Worm (Caenorhabditis elegans) whole organism, L4 larva: ENCODE results near the gene odd-2.
A peak's percentile ranks its signal among the peaks of the same experiment; 100 is the strongest.

Experiments
- F26F4.8 ChIP-seq: fragments of 200-800 bp; sonication (Bioruptor generic); conservative IDR thresholded peaks from 2 replicates; pipeline ENCODE4 v1.3.6; 2022; ENCODE audit warnings: missing genetic modification characterization, missing compliant biosample characterization
- F44E2.7 ChIP-seq: fragments of 200-800 bp; sonication (Bioruptor generic); IDR thresholded peaks from 2 replicates; pipeline ENCODE4 v2.1.2; 2022; ENCODE audit warnings: missing genetic modification characterization, missing compliant biosample characterization
- T26A8.4 ChIP-seq: fragments of 200-800 bp; sonication (Bioruptor generic); IDR thresholded peaks from 2 replicates; pipeline ENCODE4 v1.3.6; 2022; ENCODE audit warnings: missing genetic modification characterization, missing compliant biosample characterization
- Y48G9A.11 ChIP-seq: fragments of 200-800 bp; sonication (Bioruptor generic); IDR thresholded peaks from 2 replicates; pipeline ENCODE4 v1.3.6; 2022; ENCODE audit warnings: missing genetic modification reagents, missing genetic modification characterization, missing compliant biosample characterization
- Y5F2A.4 ChIP-seq: fragments of 200-800 bp; sonication (Bioruptor generic); optimal IDR thresholded peaks from 2 replicates; lab custom pipeline; 2018; ENCODE audit warnings: mild to moderate bottlenecking, missing genetic modification characterization, missing compliant biosample characterization
- aha-1 ChIP-seq: fragments of 150-350 bp; peaks from one replicate; lab custom pipeline; 2014; ENCODE audit warnings: missing biosample characterization, missing genetic modification characterization
- cey-2 ChIP-seq: sonication (generic microtip); optimal IDR thresholded peaks from 3 replicates; lab custom pipeline; 2017; ENCODE audit warnings: missing genetic modification characterization, mild to moderate bottlenecking, missing compliant biosample characterization, antibody characterized with exemption, borderline replicate concordance; ENCODE audit not compliant: insufficient read depth
- ctbp-1 ChIP-seq: fragments of 200-800 bp; sonication (Bioruptor generic); IDR thresholded peaks from 2 replicates; pipeline ENCODE4 v1.3.6; 2022; ENCODE audit warnings: missing genetic modification reagents, missing genetic modification characterization, missing compliant biosample characterization
- daf-12 ChIP-seq: fragments of 150-350 bp; optimal IDR thresholded peaks from 2 replicates; lab custom pipeline; 2014; ENCODE audit warnings: missing biosample characterization, missing genetic modification reagents, missing genetic modification characterization
- daf-16 ChIP-seq, 3 experiments: sonication (generic microtip); optimal IDR thresholded peaks; 2 replicates each; lab custom pipeline; 2016 to 2017; ENCODE audit warnings: missing genetic modification characterization in 3 of 3, missing genetic modification reagents in 3 of 3, mild to moderate bottlenecking in 2 of 3, missing compliant biosample characterization in 2 of 3, missing biosample characterization in 1 of 3, moderate library complexity in 1 of 3
- dmd-6 ChIP-seq: fragments of 200-800 bp; sonication (Bioruptor generic); IDR thresholded peaks from 2 replicates; pipeline ENCODE4 v1.3.6; 2022; ENCODE audit warnings: missing genetic modification reagents, missing genetic modification characterization, missing compliant biosample characterization
- dmd-9 ChIP-seq: fragments of 200-800 bp; sonication (Bioruptor generic); IDR thresholded peaks from 2 replicates; pipeline ENCODE4 v1.3.6; 2022; ENCODE audit warnings: missing genetic modification reagents, missing genetic modification characterization, missing compliant biosample characterization
- dpl-1 ChIP-seq: fragments of 150-350 bp; optimal IDR thresholded peaks from 2 replicates; lab custom pipeline; 2014; ENCODE audit warnings: missing biosample characterization, missing genetic modification reagents, missing genetic modification characterization
- dve-1 ChIP-seq: sonication (generic microtip); optimal IDR thresholded peaks from 2 replicates; lab custom pipeline; 2017; ENCODE audit warnings: antibody characterized with exemption, mild to moderate bottlenecking, missing genetic modification characterization, missing compliant biosample characterization; ENCODE audit not compliant: insufficient read depth
- fkh-10 ChIP-seq: fragments of 150-350 bp; optimal IDR thresholded peaks from 2 replicates; lab custom pipeline; 2014; ENCODE audit warnings: missing biosample characterization, missing genetic modification reagents, missing genetic modification characterization
- fos-1 ChIP-seq: fragments of 150-350 bp; optimal IDR thresholded peaks from 2 replicates; lab custom pipeline; 2014; ENCODE audit warnings: missing biosample characterization, missing genetic modification characterization
- hlh-11 ChIP-seq: fragments of 200-800 bp; sonication (Bioruptor generic); optimal IDR thresholded peaks from 2 replicates; lab custom pipeline; 2018; ENCODE audit warnings: mild to moderate bottlenecking, missing genetic modification characterization, missing compliant biosample characterization
- jun-1 ChIP-seq: fragments of 150-350 bp; optimal IDR thresholded peaks from 2 replicates; lab custom pipeline; 2014; ENCODE audit warnings: missing biosample characterization, missing genetic modification reagents, missing genetic modification characterization
- madf-5 ChIP-seq, 2 experiments: fragments of 200-800 bp; sonication (Bioruptor generic); IDR thresholded peaks; 2 replicates each; pipeline ENCODE4 v1.3.6; 2022; ENCODE audit warnings: missing compliant biosample characterization in 2 of 2, missing genetic modification characterization in 2 of 2
- mxl-2 ChIP-seq: fragments of 200-800 bp; sonication (Bioruptor generic); conservative IDR thresholded peaks from 2 replicates; pipeline ENCODE4 v1.3.6; 2022; ENCODE audit warnings: missing genetic modification reagents, missing genetic modification characterization, missing compliant biosample characterization
- nhr-237 ChIP-seq: sonication (generic microtip); optimal IDR thresholded peaks from 2 replicates; lab custom pipeline; 2017; ENCODE audit warnings: missing biosample characterization, missing genetic modification characterization
- nhr-6 ChIP-seq: fragments of 150-350 bp; optimal IDR thresholded peaks from 2 replicates; lab custom pipeline; 2014; ENCODE audit warnings: missing biosample characterization, missing genetic modification characterization
- pqm-1 ChIP-seq: sonication (generic microtip); optimal IDR thresholded peaks from 2 replicates; lab custom pipeline; 2017; ENCODE audit warnings: missing biosample characterization, missing genetic modification characterization
- sdz-12 ChIP-seq: fragments of 200-800 bp; sonication (Bioruptor generic); optimal IDR thresholded peaks from 2 replicates; lab custom pipeline; 2018; ENCODE audit warnings: mild to moderate bottlenecking, missing genetic modification characterization, missing compliant biosample characterization
- snpc-1.2 ChIP-seq: fragments of 200-800 bp; sonication (Bioruptor generic); IDR thresholded peaks from 2 replicates; pipeline ENCODE4 v1.3.6; 2022; ENCODE audit warnings: missing genetic modification reagents, missing genetic modification characterization, missing compliant biosample characterization
- unc-62 ChIP-seq, 3 experiments: fragments of 150-350 bp in 1 of 3; sonication (generic microtip); optimal IDR thresholded peaks in 2 of 3; peaks in 1 of 3; 1 replicate in 1 of 3; 2 replicates in 2 of 3; lab custom pipeline; 2014 to 2017; ENCODE audit warnings: missing biosample characterization in 3 of 3, missing genetic modification characterization in 3 of 3, missing genetic modification reagents in 3 of 3, missing genotype in 1 of 3
- vab-7 ChIP-seq: fragments of 200-800 bp; sonication (Bioruptor generic); IDR thresholded peaks from 2 replicates; pipeline ENCODE4 v1.3.6; 2022; ENCODE audit warnings: missing genetic modification reagents, missing genetic modification characterization, missing compliant biosample characterization
- zfp-2 ChIP-seq: sonication (generic microtip); optimal IDR thresholded peaks from 2 replicates; lab custom pipeline; 2016; ENCODE audit warnings: mild to moderate bottlenecking, missing genetic modification characterization, missing compliant biosample characterization
- ztf-7 ChIP-seq: fragments of 150-350 bp; optimal IDR thresholded peaks from 2 replicates; lab custom pipeline; 2014; ENCODE audit warnings: missing biosample characterization, missing genetic modification characterization

odd-2 gene

DNA sequence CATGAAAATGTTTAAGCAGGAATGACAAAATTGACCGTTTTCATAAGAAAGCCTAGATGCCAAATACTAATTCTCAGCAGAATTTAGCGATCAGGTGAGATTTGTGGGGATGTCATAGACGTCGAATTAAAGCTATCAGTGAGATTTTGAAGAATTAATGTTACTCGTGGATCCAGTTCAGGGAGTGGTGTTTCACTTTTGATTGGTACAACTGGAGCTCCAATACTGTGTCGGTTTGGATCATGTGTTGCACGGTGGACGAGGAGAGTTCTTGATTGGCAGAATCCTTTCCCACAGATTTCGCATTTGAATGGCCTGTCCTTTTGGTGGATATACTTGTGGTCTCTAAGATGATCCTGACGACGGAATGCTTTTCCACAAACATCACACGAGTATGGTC is 765 bp downstream of the odd-2 start:
- TF ChIP-seq nhr-237 (tag; lab: Kevin White, UChicago) (no peak), unc-62 (GFP tag; optimal IDR thresholded peaks at IDR 0.05 in 1 of 2; lab: Kevin White, UChicago) (peak in 1 of 2 experiments; percentile 91), unc-62 (tag; optimal IDR thresholded peaks at IDR 0.05; lab: Kevin White, UChicago) (no peak)
- TF ChIP-seq, all 104 proteins: peak for 1

DNA sequence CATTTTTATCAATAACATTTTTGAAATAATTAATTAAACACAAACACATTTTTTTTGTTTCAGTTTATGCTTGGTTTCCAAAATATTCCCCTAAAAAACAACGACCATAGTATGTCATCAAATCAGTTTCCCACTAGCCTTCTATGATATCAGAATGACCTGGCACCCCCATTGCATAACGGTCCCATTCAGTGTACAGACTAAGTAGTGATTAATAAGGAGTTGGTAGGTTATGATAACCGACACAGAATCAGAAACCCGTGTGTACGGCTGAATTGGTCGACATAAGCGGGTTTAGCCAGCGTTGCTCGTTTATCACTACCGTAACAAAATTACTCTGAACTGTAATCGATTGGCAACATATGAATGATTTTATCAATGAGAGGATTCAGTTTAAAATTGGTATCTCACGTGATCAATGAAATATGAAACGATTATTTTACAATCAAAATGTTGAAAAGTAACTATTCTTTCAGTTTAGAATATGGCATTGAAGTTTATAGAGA is 2.9 kb downstream of the odd-2 start:
- TF ChIP-seq aha-1 (tag; lab: Kevin White, UChicago) = peak; percentile 39
- no peak for TF ChIP-seq dve-1 (tag; lab: Kevin White, UChicago)
- TF ChIP-seq mxl-2 (GFP tag; lab: Robert Waterston, UW) = no peak
- TF ChIP-seq jun-1 (tag; lab: Kevin White, UChicago) = no peak
- TF ChIP-seq fos-1 (tag; lab: Kevin White, UChicago) = no peak
- no peak for TF ChIP-seq snpc-1.2 (GFP tag; lab: Robert Waterston, UW)
- TF ChIP-seq madf-5 (GFP tag; IDR thresholded peaks at IDR 0.05; lab: Robert Waterston, UW) = no peak

DNA sequence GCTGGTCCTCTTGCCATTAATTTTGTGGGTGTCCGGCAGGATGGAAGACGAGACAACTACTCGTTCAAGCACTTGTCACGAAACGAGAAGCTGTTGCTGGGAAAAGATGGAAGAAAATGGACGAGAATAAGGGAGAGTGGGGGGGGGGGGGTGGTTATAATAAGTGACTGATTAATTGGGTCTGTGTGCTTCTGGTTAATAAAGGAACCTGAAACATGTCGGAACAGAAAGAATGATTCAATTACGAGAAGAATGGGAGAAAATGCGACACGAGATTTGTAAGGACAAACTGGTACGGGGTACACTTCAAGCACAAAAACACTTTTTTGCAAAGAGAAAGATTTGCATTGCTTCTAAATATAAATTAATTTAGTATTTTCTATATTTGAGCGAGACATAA is 4.9 kb downstream of the odd-2 start:
- TF ChIP-seq daf-12 = no peak
- TF ChIP-seq, all 104 proteins: peak for 0

DNA sequence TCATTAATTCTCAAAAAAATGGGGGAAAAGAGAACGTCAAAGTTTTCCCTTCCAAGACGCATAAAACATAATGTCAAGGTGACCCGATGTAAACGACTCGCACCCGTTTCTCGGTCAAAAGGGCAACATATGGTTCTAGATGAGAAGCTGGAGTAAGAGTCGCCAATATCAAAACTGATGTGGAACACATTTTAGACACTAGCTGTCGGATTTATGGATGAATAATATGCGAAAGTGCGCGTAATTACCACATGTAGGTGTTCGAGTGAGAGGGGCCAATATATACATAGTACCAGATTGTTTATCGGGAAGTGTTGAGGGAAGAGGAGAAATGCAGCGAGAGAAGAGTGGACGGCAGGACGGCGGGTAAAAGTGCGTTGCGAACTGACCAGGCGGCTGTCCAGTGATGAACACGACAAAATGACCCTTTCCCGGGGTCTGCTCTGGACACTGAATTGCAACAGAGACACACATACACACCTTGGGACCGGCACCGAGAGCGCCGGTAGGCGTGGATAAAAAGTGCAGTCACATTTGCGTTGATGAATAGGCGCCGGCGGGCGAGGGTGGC is 9.3 kb downstream of the odd-2 start:
- peak; percentile 37 for TF ChIP-seq hlh-11
- TF ChIP-seq ctbp-1 (GFP tag; lab: Robert Waterston, UW) = no peak
- peak in 1 of 2 experiments; percentile 60 for TF ChIP-seq unc-62 (GFP tag; optimal IDR thresholded peaks at IDR 0.05 in 1 of 2; lab: Kevin White, UChicago)
- no peak for TF ChIP-seq unc-62 (tag; optimal IDR thresholded peaks at IDR 0.05; lab: Kevin White, UChicago)
- TF ChIP-seq daf-16 (GFP tag; optimal IDR thresholded peaks at IDR 0.05; lab: Kevin White, UChicago) = peak in 1 of 2 experiments; percentile 41
- TF ChIP-seq daf-16 (tag; optimal IDR thresholded peaks at IDR 0.05; lab: Kevin White, UChicago) = no peak
- TF ChIP-seq, all 104 proteins: peak for 3

DNA sequence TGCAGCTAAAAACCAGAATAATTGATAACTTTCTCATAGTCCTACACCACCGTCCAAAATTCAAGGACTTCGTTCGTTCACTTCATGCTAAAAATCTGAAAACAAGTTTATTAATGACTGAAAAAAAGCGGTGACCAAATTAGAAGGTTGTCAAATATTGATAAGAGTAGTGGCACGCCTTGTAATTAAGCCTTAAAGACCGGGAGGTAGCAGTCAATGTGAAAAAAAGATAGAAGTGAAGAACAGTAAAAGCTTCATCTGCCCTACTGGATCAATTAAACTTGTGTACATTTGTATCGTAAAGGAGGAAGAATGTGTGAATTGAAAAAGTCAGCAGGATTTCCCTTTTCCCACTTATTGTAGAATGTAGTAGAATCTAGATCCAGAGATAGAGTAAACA is 9.9 kb downstream of the odd-2 start, which contains the start of gene tag-275:
Gene tag-275 (minus strand): TSS at position 101 of the 400 bp plus-strand sequence.
- TF ChIP-seq zfp-2 (tag; lab: Kevin White, UChicago) = no peak
- TF ChIP-seq ztf-7 (tag; lab: Kevin White, UChicago) = no peak
- no peak for TF ChIP-seq dpl-1
- no peak for TF ChIP-seq dmd-9 (GFP tag; lab: Robert Waterston, UW)
- TF ChIP-seq T26A8.4 (GFP tag; lab: Robert Waterston, UW) = no peak
- TF ChIP-seq nhr-6 (tag; lab: Kevin White, UChicago) = no peak
- TF ChIP-seq fkh-10 (GFP tag; lab: Kevin White, UChicago) = no peak
- TF ChIP-seq sdz-12 = no peak
- no peak for TF ChIP-seq F44E2.7
- no peak for TF ChIP-seq F26F4.8 (GFP tag; lab: Robert Waterston, UW)
- no peak for TF ChIP-seq daf-12
- no peak for TF ChIP-seq vab-7 (GFP tag; lab: Robert Waterston, UW)
- no peak for TF ChIP-seq dmd-6 (GFP tag; lab: Robert Waterston, UW)
- no peak for TF ChIP-seq pqm-1 (tag; lab: Kevin White, UChicago)
- no peak for TF ChIP-seq Y48G9A.11 (GFP tag; lab: Robert Waterston, UW)
- no peak for TF ChIP-seq Y5F2A.4 (GFP tag; lab: Kevin White, UChicago)
- no peak for TF ChIP-seq hlh-11
- TF ChIP-seq unc-62 (GFP tag; optimal IDR thresholded peaks at IDR 0.05 in 1 of 2; lab: Kevin White, UChicago) = no peak
- TF ChIP-seq unc-62 (tag; optimal IDR thresholded peaks at IDR 0.05; lab: Kevin White, UChicago) = no peak
- TF ChIP-seq aha-1 (tag; lab: Kevin White, UChicago) = no peak
- TF ChIP-seq cey-2 (tag; lab: Kevin White, UChicago) = no peak
